Fruit fly (Drosophila melanogaster) whole organism, embryonic: ENCODE results near the gene CG31800.

Source experiments
- CG10147 ChIP-seq: fragments of 200-800 bp; sonication (Bioruptor generic); optimal IDR thresholded peaks from 2 replicates; lab custom pipeline; 2019; ENCODE audit warnings: missing biosample characterization, mild to moderate bottlenecking, missing genetic modification characterization, moderate library complexity
- CG10267 ChIP-seq: fragments of 200-800 bp; sonication (Bioruptor generic); optimal IDR thresholded peaks from 2 replicates; lab custom pipeline; 2018; ENCODE audit warnings: missing biosample characterization, mild to moderate bottlenecking, missing genetic modification characterization, moderate library complexity
- CG10543 ChIP-seq: fragments of 200-800 bp; sonication (Bioruptor generic); optimal IDR thresholded peaks from 3 replicates; lab custom pipeline; 2017; ENCODE audit warnings: missing biosample characterization, mild to moderate bottlenecking, missing genetic modification characterization, moderate library complexity
- CG11398 ChIP-seq: fragments of 200-800 bp; sonication (Bioruptor generic); optimal IDR thresholded peaks from 2 replicates; lab custom pipeline; 2016; ENCODE audit warnings: missing biosample characterization, missing genetic modification characterization
- CG11456 ChIP-seq: fragments of 200-800 bp; sonication (Bioruptor generic); IDR thresholded peaks from 3 replicates; pipeline ENCODE4 v1.3.6; 2022; ENCODE audit warnings: missing biosample characterization, missing genetic modification characterization
- CG11695 ChIP-seq: fragments of 200-800 bp; sonication (Bioruptor generic); IDR thresholded peaks from 3 replicates; pipeline ENCODE4 v1.3.6; 2022; ENCODE audit warnings: missing biosample characterization, missing genetic modification characterization
- CG12769 ChIP-seq: fragments of 200-800 bp; sonication (Bioruptor generic); optimal IDR thresholded peaks from 2 replicates; lab custom pipeline; 2019; ENCODE audit warnings: missing biosample characterization, mild to moderate bottlenecking, missing genetic modification characterization, moderate library complexity
- CG13775 ChIP-seq: fragments of 200-800 bp; sonication (Bioruptor generic); optimal IDR thresholded peaks from 3 replicates; lab custom pipeline; 2017; ENCODE audit warnings: missing biosample characterization, mild to moderate bottlenecking, missing genetic modification characterization
- CG15514 ChIP-seq: fragments of 200-800 bp; sonication (Bioruptor generic); optimal IDR thresholded peaks from 3 replicates; lab custom pipeline; 2017; ENCODE audit warnings: missing biosample characterization, missing genetic modification characterization, mild to moderate bottlenecking, moderate library complexity, missing genetic modification reagents
- CG1602 ChIP-seq: fragments of 200-800 bp; sonication (Bioruptor generic); optimal IDR thresholded peaks from 3 replicates; lab custom pipeline; 2016; ENCODE audit warnings: missing biosample characterization, missing genetic modification characterization
- CG17328 ChIP-seq: fragments of 200-800 bp; sonication (Bioruptor generic); IDR thresholded peaks from 2 replicates; pipeline ENCODE4 v1.3.6; 2022; ENCODE audit warnings: missing biosample characterization, missing genetic modification characterization
- CG17361 ChIP-seq: fragments of 200-800 bp; sonication (Bioruptor generic); IDR thresholded peaks from 3 replicates; pipeline ENCODE4 v1.3.6; 2022; ENCODE audit warnings: missing biosample characterization, missing genetic modification characterization
- CG18262 ChIP-seq: fragments of 200-800 bp; optimal IDR thresholded peaks from 3 replicates; lab custom pipeline; 2019; ENCODE audit warnings: missing biosample characterization, mild to moderate bottlenecking, missing genetic modification characterization, moderate library complexity
- CG30403 ChIP-seq: fragments of 200-800 bp; sonication (Bioruptor generic); optimal IDR thresholded peaks from 3 replicates; lab custom pipeline; 2016; ENCODE audit warnings: missing biosample characterization, missing genetic modification characterization
- CG3995 ChIP-seq: fragments of 200-800 bp; sonication (Bioruptor generic); optimal IDR thresholded peaks from 3 replicates; lab custom pipeline; 2016; ENCODE audit warnings: missing biosample characterization, missing genetic modification characterization
- CG43689 ChIP-seq: fragments of 200-800 bp; sonication (Bioruptor generic); IDR thresholded peaks from 2 replicates; pipeline ENCODE4 v1.3.6; 2022; ENCODE audit warnings: missing biosample characterization, missing genetic modification characterization
- CG9797 ChIP-seq: fragments of 200-800 bp; sonication (Bioruptor generic); optimal IDR thresholded peaks from 3 replicates; lab custom pipeline; 2018; ENCODE audit warnings: missing biosample characterization, mild to moderate bottlenecking, missing genetic modification characterization
- CrebB ChIP-seq: fragments of 200-800 bp; sonication (Bioruptor generic); optimal IDR thresholded peaks from 3 replicates; lab custom pipeline; 2018; ENCODE audit warnings: missing biosample characterization, mild to moderate bottlenecking, missing genetic modification characterization
- D ChIP-seq, 2 experiments: fragments of 200-800 bp in 1 of 2; fragments of >200 bp in 1 of 2; sonication (Bioruptor generic) in 1 of 2; optimal IDR thresholded peaks; 2 replicates in 1 of 2; 3 replicates in 1 of 2; lab custom pipeline; 2017; ENCODE audit warnings: mild to moderate bottlenecking in 1 of 2, missing biosample characterization in 1 of 2, missing genetic modification characterization in 1 of 2, missing genetic modification reagents in 1 of 2
- Deaf1 ChIP-seq: fragments of 200-800 bp; optimal IDR thresholded peaks from 3 replicates; lab custom pipeline; 2019; ENCODE audit warnings: missing biosample characterization, mild to moderate bottlenecking, missing genetic modification characterization, moderate library complexity
- Dll ChIP-seq: fragments of 200-800 bp; sonication (Bioruptor generic); IDR thresholded peaks from 4 replicates; pipeline ENCODE4 v1.3.6; 2022; ENCODE audit warnings: missing biosample characterization, missing genetic modification characterization; ENCODE audit not compliant: partially characterized antibody
- Doc2 ChIP-seq: fragments of 200-800 bp; sonication (Bioruptor generic); IDR thresholded peaks from 2 replicates; pipeline ENCODE4 v1.3.6; 2022; ENCODE audit warnings: missing biosample characterization, missing genetic modification characterization
- Eip74EF ChIP-seq, 2 experiments: fragments of 200-800 bp in 1 of 2; fragments of >200 bp in 1 of 2; sonication (Bioruptor generic) in 1 of 2; optimal IDR thresholded peaks; 2 replicates each; lab custom pipeline; 2017 to 2019; ENCODE audit warnings: missing biosample characterization in 2 of 2, missing genetic modification characterization in 2 of 2, mild to moderate bottlenecking in 1 of 2, moderate library complexity in 1 of 2
- Elba2 ChIP-seq: fragments of 200-800 bp; sonication (Bioruptor generic); optimal IDR thresholded peaks from 3 replicates; lab custom pipeline; 2016; ENCODE audit warnings: missing biosample characterization, missing genetic modification characterization
- Lpt ChIP-seq: fragments of >200 bp; optimal IDR thresholded peaks from 2 replicates; lab custom pipeline; 2018; ENCODE audit warnings: missing biosample characterization, missing genetic modification characterization
- MTF-1 ChIP-seq: fragments of 200-800 bp; sonication (Bioruptor generic); optimal IDR thresholded peaks from 2 replicates; lab custom pipeline; 2018; ENCODE audit warnings: missing biosample characterization, mild to moderate bottlenecking, missing genetic modification characterization, borderline replicate concordance
- Max ChIP-seq: fragments of 200-800 bp; sonication (Bioruptor generic); optimal IDR thresholded peaks from 2 replicates; lab custom pipeline; 2016; ENCODE audit warnings: missing biosample characterization, mild to moderate bottlenecking, missing genetic modification characterization
- Oaz ChIP-seq: fragments of 200-800 bp; sonication (Bioruptor generic); IDR thresholded peaks from 2 replicates; pipeline ENCODE4 v1.3.6; 2022; ENCODE audit warnings: missing biosample characterization, missing genetic modification characterization
- Opbp ChIP-seq: fragments of 200-800 bp; sonication (Bioruptor generic); IDR thresholded peaks from 3 replicates; pipeline ENCODE4 v1.3.6; 2022; ENCODE audit warnings: missing biosample characterization, missing genetic modification characterization; ENCODE audit not compliant: partially characterized antibody
- Ravus ChIP-seq: fragments of 200-800 bp; sonication (Bioruptor generic); IDR thresholded peaks from 2 replicates; pipeline ENCODE4 v1.3.6; 2022; ENCODE audit warnings: missing biosample characterization, missing genetic modification characterization
- Ssrp ChIP-seq: fragments of 200-800 bp; sonication (Bioruptor generic); optimal IDR thresholded peaks from 2 replicates; lab custom pipeline; 2018; ENCODE audit warnings: missing biosample characterization, mild to moderate bottlenecking, missing genetic modification characterization, moderate library complexity
- Xrp1 ChIP-seq: fragments of 200-800 bp; sonication (Bioruptor generic); IDR thresholded peaks from 2 replicates; pipeline ENCODE4 v1.3.6; 2022; ENCODE audit warnings: missing biosample characterization, missing genetic modification characterization
- abd-A ChIP-seq: fragments of 200-800 bp; sonication (Bioruptor generic); optimal IDR thresholded peaks from 3 replicates; lab custom pipeline; 2019; ENCODE audit warnings: missing biosample characterization, mild to moderate bottlenecking, missing genetic modification characterization, moderate library complexity
- fd3F ChIP-seq: fragments of 200-800 bp; sonication (Bioruptor generic); optimal IDR thresholded peaks from 2 replicates; lab custom pipeline; 2018; ENCODE audit warnings: missing biosample characterization, mild to moderate bottlenecking, missing genetic modification characterization, moderate library complexity
- fu2 ChIP-seq: fragments of 200-800 bp; sonication (Bioruptor generic); optimal IDR thresholded peaks from 2 replicates; lab custom pipeline; 2016; ENCODE audit warnings: missing biosample characterization, missing genetic modification characterization
- grau ChIP-seq: fragments of 200-800 bp; optimal IDR thresholded peaks from 3 replicates; lab custom pipeline; 2019; ENCODE audit warnings: missing biosample characterization, mild to moderate bottlenecking, missing genetic modification characterization, moderate library complexity
- lilli ChIP-seq: fragments of 200-800 bp; sonication (Bioruptor generic); optimal IDR thresholded peaks from 3 replicates; lab custom pipeline; 2016; ENCODE audit warnings: missing biosample characterization, missing genetic modification characterization
- nom ChIP-seq: fragments of 200-800 bp; sonication (Bioruptor generic); optimal IDR thresholded peaks from 2 replicates; lab custom pipeline; 2017; ENCODE audit warnings: missing biosample characterization, missing genetic modification characterization, mild to moderate bottlenecking, moderate library complexity, missing genetic modification reagents
- pho ChIP-seq: fragments of 200-800 bp; sonication (Bioruptor generic); optimal IDR thresholded peaks from 2 replicates; lab custom pipeline; 2016; ENCODE audit warnings: missing biosample characterization, missing genetic modification characterization
- pita ChIP-seq: fragments of 200-800 bp; sonication (Bioruptor generic); optimal IDR thresholded peaks from 2 replicates; lab custom pipeline; 2017; ENCODE audit warnings: missing biosample characterization, mild to moderate bottlenecking, missing genetic modification characterization
- psq ChIP-seq: fragments of 200-800 bp; sonication (Bioruptor generic); optimal IDR thresholded peaks from 2 replicates; lab custom pipeline; 2017; ENCODE audit warnings: missing biosample characterization, missing genetic modification characterization
- sd ChIP-seq: fragments of 200-800 bp; sonication (Bioruptor generic); optimal IDR thresholded peaks from 3 replicates; lab custom pipeline; 2018; ENCODE audit warnings: missing biosample characterization, mild to moderate bottlenecking, missing genetic modification characterization, moderate library complexity
- sens ChIP-seq: fragments of 200-800 bp; sonication (Bioruptor generic); peaks from one replicate; lab custom pipeline; 2016; ENCODE audit warnings: missing biosample characterization, missing genetic modification characterization
- tio ChIP-seq: fragments of 200-800 bp; sonication (Bioruptor generic); optimal IDR thresholded peaks from 2 replicates; lab custom pipeline; 2017; ENCODE audit warnings: missing biosample characterization, missing genetic modification characterization, inconsistent platforms
- trh ChIP-seq: fragments of 200-800 bp; sonication (Bioruptor generic); optimal IDR thresholded peaks from 2 replicates; lab custom pipeline; 2016; ENCODE audit warnings: missing biosample characterization, missing genetic modification characterization
- tx ChIP-seq: fragments of 200-800 bp; sonication (Bioruptor generic); optimal IDR thresholded peaks from 2 replicates; lab custom pipeline; 2016; ENCODE audit warnings: missing biosample characterization, missing genetic modification characterization
- z ChIP-seq: fragments of 200-800 bp; sonication (Bioruptor generic); IDR thresholded peaks from 3 replicates; pipeline ENCODE4 v1.3.6; 2022; ENCODE audit warnings: missing biosample characterization, missing genetic modification characterization
- zen2 ChIP-seq: fragments of 200-800 bp; sonication (Bioruptor generic); IDR thresholded peaks from 3 replicates; pipeline ENCODE4 v1.3.6; 2022; ENCODE audit warnings: missing biosample characterization, missing genetic modification characterization; ENCODE audit not compliant: partially characterized antibody
- zfh2 ChIP-seq: fragments of 200-800 bp; sonication (Bioruptor generic); optimal IDR thresholded peaks from 2 replicates; lab custom pipeline; 2016; ENCODE audit warnings: missing biosample characterization, missing genetic modification characterization

The CG31800 gene

DNA sequence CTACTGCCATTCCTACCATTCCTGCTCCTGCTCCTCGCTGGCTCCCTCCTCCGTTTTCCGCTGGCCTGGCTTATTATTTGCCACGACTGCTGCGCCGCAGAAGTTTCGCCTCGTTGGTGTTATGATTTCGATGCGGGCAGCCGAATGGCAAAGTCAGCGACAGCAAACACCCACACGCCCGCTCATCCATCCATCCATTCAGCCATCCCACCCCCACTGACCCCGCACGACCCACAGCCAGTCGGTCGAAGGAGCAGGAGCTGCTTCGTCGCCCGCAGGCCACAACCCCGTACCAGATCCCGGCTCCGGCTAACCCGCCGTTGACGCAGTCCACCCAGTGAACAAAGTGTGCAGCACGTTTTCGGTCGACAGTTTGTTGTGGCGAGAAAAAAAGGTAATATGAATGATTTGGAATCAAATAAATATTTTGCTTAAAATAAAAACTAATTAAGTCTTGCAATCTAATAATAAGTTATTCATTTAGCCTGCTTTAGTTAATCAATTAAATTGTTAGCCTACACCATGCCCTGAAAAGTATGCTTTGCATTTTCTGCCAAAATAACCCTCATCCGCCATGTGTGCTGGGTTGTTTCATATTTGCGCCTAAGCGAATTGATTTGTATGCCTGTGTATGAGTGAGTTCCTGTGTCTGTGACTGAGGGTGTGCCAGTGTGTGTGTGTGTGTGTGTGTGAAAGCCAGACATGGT is 7.7 kb downstream of the CG31800 start (continued):
- peak; percentile 50 for TF ChIP-seq fd3F (GFP tag; lab: Kevin White, UChicago)
- TF ChIP-seq Max (GFP tag; lab: Kevin White, UChicago), result no peak
- TF ChIP-seq Dll (GFP tag; lab: Robert Waterston, UW), result no peak
- TF ChIP-seq CG13775 (GFP tag; lab: Kevin White, UChicago), result peak; percentile 30
- no peak for TF ChIP-seq tio (GFP tag; lab: Kevin White, UChicago)
- TF ChIP-seq CG10267 (tag; lab: Kevin White, UChicago), result peak; percentile 40
- TF ChIP-seq CG1602 (GFP tag; lab: Kevin White, UChicago), result no peak
- no peak for TF ChIP-seq sd
- TF ChIP-seq CG18262 (tag; lab: Kevin White, UChicago), result peak; percentile 51
- TF ChIP-seq trh (GFP tag; lab: Kevin White, UChicago), result no peak
- no peak for TF ChIP-seq D (optimal IDR thresholded peaks at IDR 0.05; lab: Kevin White, UChicago)
- TF ChIP-seq D (GFP tag; optimal IDR thresholded peaks at IDR 0.05; lab: Kevin White, UChicago), result no peak
- no peak for TF ChIP-seq psq (GFP tag; lab: Kevin White, UChicago)
- peak; percentile 64 for TF ChIP-seq CG10543 (GFP tag; lab: Kevin White, UChicago)
- TF ChIP-seq zen2, result 0 out of 3 replicates have a peak, but pooled peaks have one; percentile 3
- TF ChIP-seq CG11695, result peak; percentile 46; the same call in 1 of the 3 replicates
- peak; percentile 48 for TF ChIP-seq sens (GFP tag; lab: Kevin White, UChicago)
- TF ChIP-seq CrebB (tag; lab: Kevin White, UChicago), result peak; percentile 16
- TF ChIP-seq CG11456 (GFP tag; lab: Robert Waterston, UW), result no peak
- peak; percentile 76 for TF ChIP-seq CG10147 (GFP tag; lab: Kevin White, UChicago)
- TF ChIP-seq Elba2 (GFP tag; lab: Kevin White, UChicago), result no peak
- TF ChIP-seq CG43689 (GFP tag; lab: Robert Waterston, UW), result no peak
- TF ChIP-seq z (GFP tag; lab: Robert Waterston, UW), result no peak
- no peak for TF ChIP-seq fu2
- TF ChIP-seq CG3995 (GFP tag; lab: Kevin White, UChicago), result no peak
- no peak for TF ChIP-seq Oaz (GFP tag; lab: Robert Waterston, UW)
- TF ChIP-seq Ssrp (tag; lab: Kevin White, UChicago), result no peak
- TF ChIP-seq CG9797 (GFP tag; lab: Kevin White, UChicago), result no peak
- TF ChIP-seq nom (GFP tag; lab: Kevin White, UChicago), result peak; percentile 38
- TF ChIP-seq grau (tag; lab: Kevin White, UChicago), result peak; percentile 75
- TF ChIP-seq abd-A (tag; lab: Kevin White, UChicago), result no peak
- TF ChIP-seq CG12769 (tag; lab: Kevin White, UChicago), result peak; percentile 81
- no peak for TF ChIP-seq Doc2 (GFP tag; lab: Robert Waterston, UW)
- TF ChIP-seq Opbp (GFP tag; lab: Robert Waterston, UW), result no peak
- TF ChIP-seq Lpt (GFP tag; lab: Kevin White, UChicago), result no peak
- peak; percentile 48 for TF ChIP-seq CG30403 (GFP tag; lab: Kevin White, UChicago)
- TF ChIP-seq Deaf1 (tag; lab: Kevin White, UChicago), result peak; percentile 64
- no peak for TF ChIP-seq Ravus (GFP tag; lab: Robert Waterston, UW)
- TF ChIP-seq tx (GFP tag; lab: Kevin White, UChicago), result no peak
- peak; percentile 42; the same call in 1 of the 2 replicates for TF ChIP-seq Xrp1 (GFP tag; lab: Robert Waterston, UW)
- TF ChIP-seq CG17361, result peak; percentile 53; the same call in 2 of the 3 replicates
- TF ChIP-seq pita, result no peak
- peak; percentile 43 for TF ChIP-seq CG15514
- peak in 1 of 2 experiments; percentile 28 for TF ChIP-seq Eip74EF (GFP tag; optimal IDR thresholded peaks at IDR 0.05; lab: Kevin White, UChicago)
- peak; percentile 45 for TF ChIP-seq zfh2 (GFP tag; lab: Kevin White, UChicago)
- no peak for TF ChIP-seq CG11398 (GFP tag; lab: Kevin White, UChicago)
- TF ChIP-seq CG17328 (GFP tag; lab: Robert Waterston, UW), result no peak
- TF ChIP-seq lilli (GFP tag; lab: Kevin White, UChicago), result peak; percentile 54
- TF ChIP-seq pho (GFP tag; lab: Kevin White, UChicago), result peak; percentile 34
- no peak for TF ChIP-seq MTF-1 (GFP tag; lab: Kevin White, UChicago)
